Worm (Caenorhabditis elegans): ENCODE measurements around the gene npr-6.

The npr-6 gene

ce11 chrX:10321401-10321800 lies 35.9 kb upstream of the npr-6 start:
- no peak for TF ChIP-seq ccch-3 (GFP tag; optimal IDR thresholded peaks at IDR 0.05)
- TF ChIP-seq egrh-3 (GFP tag; IDR thresholded peaks at IDR 0.05) = peak; percentile 40; the same call in 1 of the 2 replicates
- no peak for TF ChIP-seq nfya-2 (GFP tag; IDR thresholded peaks at IDR 0.05)
- 0 out of 2 replicates have a peak, but pooled peaks have one; percentile 25 for TF ChIP-seq cebp-2 (GFP tag; IDR thresholded peaks at IDR 0.05)

DNA sequence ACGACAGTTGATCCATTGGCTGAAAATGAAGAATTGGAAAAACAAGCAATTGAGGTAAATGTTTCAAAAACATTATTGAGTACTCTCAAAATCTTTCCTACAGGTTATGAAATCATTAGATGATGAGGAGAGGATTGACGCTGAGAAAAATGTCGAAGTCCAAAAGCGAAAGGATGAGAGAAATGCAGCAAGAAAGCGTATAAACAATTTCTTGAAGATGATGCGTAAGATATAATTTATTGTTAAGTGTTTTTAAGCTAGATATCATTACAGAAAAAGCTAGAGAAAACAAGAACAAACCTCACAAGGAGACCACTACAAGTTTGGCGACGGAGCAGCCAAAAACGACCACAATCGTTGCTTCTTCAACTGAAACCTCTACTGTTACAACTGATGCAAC lies 34.1 kb upstream of the npr-6 start:
- TF ChIP-seq lin-35 (GFP tag; optimal IDR thresholded peaks at IDR 0.05) = no peak
- no peak for TF ChIP-seq lir-1 (GFP tag; conservative IDR thresholded peaks at IDR 0.05)
- TF ChIP-seq zfh-2 (GFP tag; conservative IDR thresholded peaks at IDR 0.05) = no peak
- TF ChIP-seq let-526 (GFP tag; IDR thresholded peaks at IDR 0.05) = no peak
- TF ChIP-seq die-1 (tag; optimal IDR thresholded peaks at IDR 0.05) = no peak
- no peak for TF ChIP-seq nhr-80 (tag; optimal IDR thresholded peaks at IDR 0.05)

DNA sequence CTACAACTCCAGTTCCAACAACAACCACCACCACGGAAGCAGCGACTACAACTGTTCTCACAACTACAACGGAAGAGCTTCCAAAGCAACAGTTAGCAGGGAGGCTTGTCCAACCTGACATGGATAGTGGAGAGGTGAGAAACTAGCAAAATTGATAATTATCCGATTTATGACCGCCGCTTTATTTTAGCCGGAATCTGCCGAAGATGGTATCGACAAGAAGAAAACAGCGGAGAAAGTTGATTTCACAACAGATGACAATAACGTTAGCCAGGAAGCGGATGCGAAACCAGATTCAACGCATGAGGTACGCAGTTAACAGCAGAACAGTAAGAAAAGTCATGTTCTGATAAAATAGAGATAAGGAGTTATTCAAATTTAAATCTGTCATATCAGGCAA lies 32.9 kb upstream of the npr-6 start:
- TF ChIP-seq pha-4 (tag; optimal IDR thresholded peaks at IDR 0.05) (no peak), D2030.7 (GFP tag; IDR thresholded peaks at IDR 0.05) (no peak), Y53F4B.3 (GFP tag; IDR thresholded peaks at IDR 0.05) (no peak), F57A8.1 (GFP tag; optimal IDR thresholded peaks at IDR 0.05) (no peak), let-526 (GFP tag; IDR thresholded peaks at IDR 0.05) (no peak), ccch-3 (GFP tag; optimal IDR thresholded peaks at IDR 0.05) (no peak), Y53G8AR.9 (GFP tag; conservative IDR thresholded peaks at IDR 0.05) (no peak), madf-8 (GFP tag; conservative IDR thresholded peaks at IDR 0.05) (no peak), ztf-25 (GFP tag; IDR thresholded peaks at IDR 0.05) (no peak), K12H6.12 (tag; optimal IDR thresholded peaks at IDR 0.05) (no peak), lag-1 (GFP tag; IDR thresholded peaks at IDR 0.05) (no peak), T26A5.8 (tag; optimal IDR thresholded peaks at IDR 0.05) (no peak)

DNA sequence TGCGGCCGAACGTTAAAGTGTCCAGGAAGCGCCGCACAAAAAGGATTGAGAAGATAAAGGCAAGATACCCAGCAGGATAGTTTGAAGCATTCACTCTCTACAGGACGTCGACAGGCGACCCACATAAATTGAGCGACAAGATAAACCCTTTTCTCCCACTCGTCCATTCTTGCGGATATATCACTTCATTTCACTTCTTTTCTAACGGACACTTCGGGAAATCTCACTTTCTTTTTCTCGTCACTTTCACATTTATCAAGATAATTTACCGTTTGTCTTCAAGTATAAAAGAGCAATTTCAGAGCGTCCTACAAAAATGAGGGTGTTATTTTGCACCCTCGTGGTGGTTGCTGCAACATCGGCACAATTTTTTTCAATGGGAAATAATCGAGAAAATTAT lies 32.0 kb upstream of the npr-6 start, which contains the start of gene R07E3.6:
Gene R07E3.6, plus strand, starts transcription at position 158 of the 400 bp plus-strand sequence.
- no peak for TF ChIP-seq C06A6.2 (GFP tag; conservative IDR thresholded peaks at IDR 0.05)
- no peak for TF ChIP-seq atf-7 (tag; optimal IDR thresholded peaks at IDR 0.05)
- TF ChIP-seq hlh-26 (GFP tag; conservative IDR thresholded peaks at IDR 0.05) = no peak
- TF ChIP-seq ceh-40 (GFP tag; IDR thresholded peaks at IDR 0.05) = no peak
- TF ChIP-seq ceh-100 (GFP tag; IDR thresholded peaks at IDR 0.05) = no peak
- no peak for TF ChIP-seq F37B4.10 (GFP tag; IDR thresholded peaks at IDR 0.05)
- no peak for TF ChIP-seq lin-26 (GFP tag; IDR thresholded peaks at IDR 0.05)
- no peak for TF ChIP-seq hlh-12 (tag; optimal IDR thresholded peaks at IDR 0.05)
- TF ChIP-seq ceh-27 (GFP tag; optimal IDR thresholded peaks at IDR 0.05) = no peak
- no peak for TF ChIP-seq dox-1 (GFP tag; IDR thresholded peaks at IDR 0.05)
- no peak for TF ChIP-seq lag-1 (GFP tag; IDR thresholded peaks at IDR 0.05)
- TF ChIP-seq lin-35 (GFP tag; optimal IDR thresholded peaks at IDR 0.05) = no peak
- TF ChIP-seq F57A8.1 (GFP tag; optimal IDR thresholded peaks at IDR 0.05) = no peak

DNA sequence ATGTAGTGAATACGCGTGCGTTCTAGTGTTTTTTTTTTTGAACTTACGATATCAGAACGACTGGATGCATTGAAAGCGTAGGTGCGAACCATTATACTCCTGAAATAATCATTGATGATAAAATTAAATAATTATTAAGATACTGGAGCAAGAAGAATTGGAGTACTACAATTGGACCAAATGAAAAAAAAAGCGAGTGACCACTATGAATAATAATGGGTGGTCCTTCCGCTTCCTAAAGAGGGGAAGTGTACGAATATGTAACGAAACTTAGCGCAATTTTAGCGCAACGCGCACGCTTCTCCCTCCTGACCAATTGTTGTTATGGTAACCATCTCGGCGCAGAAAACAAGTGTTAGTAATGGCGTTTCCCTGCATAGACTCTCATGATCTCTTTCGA lies 30.4 kb upstream of the npr-6 start, which contains the start of gene F41E7.9:
Gene F41E7.9, minus strand, starts transcription at position 101 of the 400 bp plus-strand sequence.
- TF ChIP-seq lsy-27 (tag; optimal IDR thresholded peaks at IDR 0.05; ENCODE audit: borderline replicate concordance, insufficient read depth) (no peak), unc-130 (GFP tag; optimal IDR thresholded peaks at IDR 0.05) (no peak), rcor-1 (GFP tag; IDR thresholded peaks at IDR 0.05) (no peak), nhr-179 (tag; optimal IDR thresholded peaks at IDR 0.05) (no peak), Y53F4B.3 (GFP tag; IDR thresholded peaks at IDR 0.05) (no peak), pha-4 (tag; optimal IDR thresholded peaks at IDR 0.05) (no peak), somi-1 (GFP tag; optimal IDR thresholded peaks at IDR 0.05) (no peak), tlf-1 (GFP tag; optimal IDR thresholded peaks at IDR 0.05) (no peak), ets-4 (GFP tag; optimal IDR thresholded peaks at IDR 0.05) (no peak), snpc-1.1 (tag; optimal IDR thresholded peaks at IDR 0.05; ENCODE audit: insufficient read depth) (no peak), ztf-28 (GFP tag; IDR thresholded peaks at IDR 0.05) (no peak), T07F8.4 (tag; optimal IDR thresholded peaks at IDR 0.05) (no peak), ceh-100 (GFP tag; IDR thresholded peaks at IDR 0.05) (no peak), ztf-3 (GFP tag; optimal IDR thresholded peaks at IDR 0.05) (no peak)

Measured in whole organism, young adult.